Fruit fly (Drosophila melanogaster) Kc167 (cell line): ENCODE data around the gene CG12483.

Source experiments
- Myc ChIP-seq: fragments of >200 bp; optimal IDR thresholded peaks from 2 replicates; lab custom pipeline; 2017; ENCODE audit warnings: missing external identifiers
- Sin3A ChIP-seq: fragments of >200 bp; optimal IDR thresholded peaks from 2 replicates; lab custom pipeline; 2018; ENCODE audit warnings: missing external identifiers
- insv ChIP-seq: fragments of >200 bp; optimal IDR thresholded peaks from 3 replicates; lab custom pipeline; 2018; ENCODE audit warnings: missing external identifiers
- psq ChIP-seq: fragments of >200 bp; optimal IDR thresholded peaks from 2 replicates; lab custom pipeline; 2017; ENCODE audit warnings: missing external identifiers
- ttk ChIP-seq: sonication (Bioruptor generic); optimal IDR thresholded peaks from 2 replicates; lab custom pipeline; 2017; ENCODE audit warnings: missing external identifiers

DNA sequence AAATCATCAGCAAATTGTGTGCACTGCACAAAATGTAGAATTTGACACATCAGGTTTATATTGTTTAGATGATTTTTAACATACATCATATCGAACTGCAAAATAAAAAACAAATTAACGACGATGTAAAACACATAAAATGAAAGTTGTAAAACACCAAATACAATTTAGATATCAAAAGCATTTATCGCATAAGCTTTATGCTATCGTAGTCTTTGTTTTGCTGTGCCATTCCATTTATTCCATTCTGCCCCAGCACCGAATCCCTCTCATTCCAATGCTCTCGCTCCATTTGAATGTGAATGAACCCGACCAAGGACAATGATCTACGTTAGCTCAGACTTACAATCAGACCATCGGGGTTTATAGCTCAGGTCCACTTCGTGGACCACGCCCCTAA lies 26.9 kb downstream of the CG12483 start:
- no peak for TF ChIP-seq psq (lab: Kevin White, UChicago)
- no peak for TF ChIP-seq insv (lab: Kevin White, UChicago)
- TF ChIP-seq Myc (lab: Kevin White, UChicago), result no peak
- TF ChIP-seq ttk (lab: Kevin White, UChicago), result no peak
- no peak for TF ChIP-seq Sin3A (lab: Kevin White, UChicago)
